Worm (Caenorhabditis elegans) whole organism, L1 larva: ENCODE results near the gene cyp-25A4.

ENCODE experiments used
- egl-13 ChIP-seq: sonication (generic microtip); optimal IDR thresholded peaks from 2 replicates; lab custom pipeline; 2016; ENCODE audit warnings: missing genotype, missing genetic modification reagents, missing genetic modification characterization, missing compliant biosample characterization
- fos-1 ChIP-seq: fragments of 150-350 bp; optimal IDR thresholded peaks from 2 replicates; lab custom pipeline; 2014; ENCODE audit warnings: missing biosample characterization, missing genetic modification characterization
- hlh-4 ChIP-seq: sonication (generic microtip); optimal IDR thresholded peaks from 2 replicates; lab custom pipeline; 2016; ENCODE audit warnings: mild to moderate bottlenecking, missing genetic modification characterization, missing compliant biosample characterization
- lin-13 ChIP-seq: fragments of 150-350 bp; optimal IDR thresholded peaks from 2 replicates; lab custom pipeline; 2014; ENCODE audit warnings: missing biosample characterization, missing genetic modification reagents, missing genetic modification characterization
- lin-14 ChIP-seq: fragments of 200-800 bp; sonication (Bioruptor generic); optimal IDR thresholded peaks from 2 replicates; lab custom pipeline; 2018; ENCODE audit warnings: mild to moderate bottlenecking, missing genetic modification characterization, moderate library complexity, missing compliant biosample characterization
- lin-39 ChIP-seq: fragments of 150-350 bp; optimal IDR thresholded peaks from 2 replicates; lab custom pipeline; 2014; ENCODE audit warnings: missing biosample characterization, missing genetic modification reagents, missing genetic modification characterization
- pax-3 ChIP-seq: fragments of 200-800 bp; sonication (Bioruptor generic); optimal IDR thresholded peaks from 2 replicates; lab custom pipeline; 2018; ENCODE audit warnings: mild to moderate bottlenecking, missing genetic modification characterization, moderate library complexity, missing compliant biosample characterization
- pqm-1 ChIP-seq: sonication (generic microtip); optimal IDR thresholded peaks from 3 replicates; lab custom pipeline; 2017; ENCODE audit warnings: missing biosample characterization, missing genetic modification characterization
- snpc-4 ChIP-seq: fragments of 150-350 bp; optimal IDR thresholded peaks from 2 replicates; lab custom pipeline; 2014; ENCODE audit warnings: missing biosample characterization, missing genetic modification characterization
- unc-62 ChIP-seq: fragments of 150-350 bp; optimal IDR thresholded peaks from 2 replicates; lab custom pipeline; 2014; ENCODE audit warnings: missing biosample characterization, missing genetic modification reagents, missing genetic modification characterization

ce11 chrIII:3872978-3873377 is 21.1 kb upstream of the cyp-25A4 start:
- TF ChIP-seq lin-39 (tag; lab: Kevin White, UChicago) (no peak), egl-13 (tag; lab: Kevin White, UChicago) (no peak), pax-3 (tag; lab: Kevin White, UChicago) (no peak), lin-13 (no peak), snpc-4 (tag; lab: Kevin White, UChicago) (no peak), hlh-4 (tag; lab: Kevin White, UChicago) (no peak), pqm-1 (tag; lab: Kevin White, UChicago) (no peak), unc-62 (GFP tag; lab: Kevin White, UChicago) (no peak), lin-14 (GFP tag; lab: Kevin White, UChicago) (no peak), fos-1 (tag; lab: Kevin White, UChicago) (no peak)
